Fruit fly (Drosophila melanogaster): Measurements from ENCODE around the gene dlg1.
A peak's percentile ranks its signal among the peaks of the same experiment; 100 is the strongest.

The dlg1 gene

DNA sequence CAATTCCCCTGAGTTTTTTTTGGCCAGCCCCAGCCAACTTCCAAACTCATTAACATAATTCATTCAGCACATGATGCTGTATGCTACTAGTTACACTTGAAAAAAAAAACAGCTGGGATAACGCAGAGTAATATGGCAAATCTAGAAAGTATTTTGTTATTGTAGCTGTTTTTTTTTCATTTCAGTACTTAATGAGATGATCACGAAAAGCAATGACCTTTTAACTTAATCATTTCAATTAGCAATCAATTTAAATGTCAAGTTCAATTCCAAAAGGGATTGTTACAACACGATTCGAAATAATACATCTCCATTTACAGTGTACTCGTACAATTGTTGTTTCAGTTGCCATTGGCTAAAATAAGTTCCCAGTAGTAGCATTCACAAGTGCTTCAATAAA, 80.9 kb downstream of the dlg1 start:
- TF ChIP-seq CG8478 (optimal IDR thresholded peaks at IDR 0.05) (no peak), CTCF (optimal IDR thresholded peaks at IDR 0.05) (no peak)

DNA sequence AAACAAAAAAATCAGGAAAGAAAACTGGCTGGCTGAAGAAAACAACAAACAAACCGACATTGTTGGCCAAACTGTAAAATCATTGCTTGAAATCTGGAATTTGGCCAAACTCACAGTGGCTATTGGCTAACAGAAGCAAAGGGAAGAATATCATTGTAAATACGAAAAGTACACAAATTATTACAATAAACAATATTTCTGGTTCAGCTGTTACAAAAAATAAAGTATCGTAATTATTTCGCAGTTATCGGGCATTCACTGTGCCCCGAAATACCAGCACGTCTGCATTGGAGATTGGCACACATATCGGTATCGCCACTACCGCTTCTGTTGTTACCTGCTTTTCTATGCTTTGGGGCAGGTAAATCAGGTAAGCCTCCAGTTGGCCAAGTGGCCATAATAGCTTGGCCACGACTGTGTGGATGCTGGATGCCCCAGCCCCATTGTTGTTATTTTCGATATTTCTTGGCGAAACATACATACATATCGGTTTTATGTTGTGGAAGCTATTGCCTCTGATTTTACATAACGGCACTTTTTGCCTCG, 81.6 kb downstream of the dlg1 start:
- no peak for TF ChIP-seq CTCF (optimal IDR thresholded peaks at IDR 0.05)
- TF ChIP-seq CG8478 (optimal IDR thresholded peaks at IDR 0.05), result no peak

DNA sequence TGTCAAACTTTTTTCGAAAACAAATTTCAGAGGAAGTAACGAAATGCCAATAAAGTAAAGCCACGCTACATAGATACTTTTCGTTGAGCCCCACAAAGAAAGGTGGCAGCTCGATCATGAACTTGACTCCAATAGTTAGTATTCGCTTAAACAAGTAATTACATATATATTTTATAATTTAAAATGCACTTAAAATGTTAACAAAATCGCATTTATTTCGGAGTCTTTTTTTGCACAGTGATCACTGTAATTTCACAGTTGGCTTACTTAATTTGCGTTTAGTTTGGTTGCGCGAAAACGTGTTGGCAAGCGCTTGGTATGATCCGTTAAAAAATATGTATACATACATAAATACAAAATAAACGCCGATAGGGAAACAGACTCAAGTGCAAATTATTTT, 82.2 kb downstream of the dlg1 start:
- no peak for TF ChIP-seq CTCF (optimal IDR thresholded peaks at IDR 0.05)
- TF ChIP-seq CG8478 (optimal IDR thresholded peaks at IDR 0.05), result no peak

DNA sequence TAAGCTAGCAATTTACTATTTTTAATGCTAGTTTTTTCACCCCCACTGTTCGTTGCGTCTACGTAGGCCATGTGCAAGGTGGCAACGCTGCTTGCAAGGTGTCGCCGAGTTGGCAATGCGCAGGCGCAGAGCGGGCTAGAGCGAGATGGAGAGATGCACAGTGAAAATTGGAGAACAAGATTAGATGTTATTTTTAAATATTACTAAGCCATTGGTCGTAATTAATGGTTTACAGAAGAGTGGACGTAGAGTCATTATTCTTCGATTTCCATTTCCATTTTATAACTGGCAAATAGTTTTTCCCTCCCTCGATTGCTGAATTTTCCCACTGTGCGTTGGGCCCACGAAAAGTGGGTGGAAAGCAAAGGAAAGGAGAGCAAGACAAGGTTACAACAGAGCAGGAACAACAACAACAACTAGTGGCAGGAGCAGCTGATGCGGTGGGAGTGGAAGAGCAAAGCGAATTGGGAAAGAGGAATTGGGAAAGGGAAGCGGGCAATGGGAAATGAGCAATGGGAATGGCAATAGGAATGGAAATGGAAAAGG, 83.5 kb downstream of the dlg1 start:
- no peak for TF ChIP-seq CG8478 (optimal IDR thresholded peaks at IDR 0.05)
- no peak for TF ChIP-seq CTCF (optimal IDR thresholded peaks at IDR 0.05)

DNA sequence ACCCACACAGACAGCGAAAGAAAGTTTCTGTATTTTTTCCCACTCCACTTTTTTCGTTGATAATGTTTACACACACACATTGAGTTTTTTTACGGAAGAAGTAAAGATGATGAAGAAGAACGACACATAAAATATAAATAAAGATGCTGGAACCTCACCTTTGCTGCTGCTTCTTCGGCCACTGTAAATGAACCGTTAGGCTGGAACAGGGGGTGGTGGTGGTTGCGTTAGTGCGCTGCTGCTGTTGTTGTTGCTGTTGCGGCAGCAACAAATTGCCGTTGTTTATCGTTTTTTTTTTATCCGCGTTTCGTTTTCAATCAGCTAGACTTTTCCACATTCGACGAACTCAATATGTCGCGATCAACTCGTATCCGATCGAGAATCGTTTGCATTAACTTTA, 84.2 kb downstream of the dlg1 start:
- TF ChIP-seq CTCF (optimal IDR thresholded peaks at IDR 0.05), result no peak
- no peak for TF ChIP-seq CG8478 (optimal IDR thresholded peaks at IDR 0.05)

DNA sequence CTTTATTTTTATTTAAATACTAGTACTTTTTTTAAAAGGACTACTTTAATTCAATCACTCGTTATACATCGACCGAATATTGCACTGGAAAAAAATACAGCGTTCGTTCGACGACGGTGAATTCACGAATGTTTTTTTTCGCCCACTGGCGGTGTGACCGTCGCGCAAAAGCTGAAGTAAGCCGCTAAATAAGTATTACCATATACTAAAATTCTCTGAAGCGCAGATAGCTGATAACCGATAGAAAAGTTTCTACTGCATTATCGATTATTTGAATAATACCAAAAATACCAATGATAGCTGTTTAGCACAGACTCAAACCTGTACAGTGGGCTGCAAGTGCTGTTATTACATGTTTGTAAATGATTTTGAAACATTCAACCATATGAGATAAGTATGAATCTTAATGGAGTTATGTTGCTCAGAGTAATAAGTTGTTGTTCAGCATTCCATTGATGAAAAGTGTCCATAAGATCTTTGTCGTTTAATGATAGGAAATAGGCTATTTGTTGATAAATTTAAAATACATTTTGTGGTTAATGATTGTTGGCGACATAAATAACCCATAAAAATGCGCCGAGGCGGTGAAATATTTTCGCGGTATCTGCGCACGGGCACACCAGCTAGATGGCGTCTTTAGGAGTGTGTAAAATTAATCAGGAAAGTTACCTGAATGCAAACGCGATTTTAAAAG, 84.9 kb downstream of the dlg1 start, which contains the start of the genes Evi5 and HP5:
TSS of gene Evi5 (minus strand) at position 198 of the 694 bp plus-strand sequence.
TSS of gene HP5 (plus strand) at position 598 of the 694 bp plus-strand sequence.
- TF ChIP-seq CG8478 (optimal IDR thresholded peaks at IDR 0.05), result no peak
- peak in 1 of 2 experiments; percentile 52 for TF ChIP-seq CTCF (optimal IDR thresholded peaks at IDR 0.05)

DNA sequence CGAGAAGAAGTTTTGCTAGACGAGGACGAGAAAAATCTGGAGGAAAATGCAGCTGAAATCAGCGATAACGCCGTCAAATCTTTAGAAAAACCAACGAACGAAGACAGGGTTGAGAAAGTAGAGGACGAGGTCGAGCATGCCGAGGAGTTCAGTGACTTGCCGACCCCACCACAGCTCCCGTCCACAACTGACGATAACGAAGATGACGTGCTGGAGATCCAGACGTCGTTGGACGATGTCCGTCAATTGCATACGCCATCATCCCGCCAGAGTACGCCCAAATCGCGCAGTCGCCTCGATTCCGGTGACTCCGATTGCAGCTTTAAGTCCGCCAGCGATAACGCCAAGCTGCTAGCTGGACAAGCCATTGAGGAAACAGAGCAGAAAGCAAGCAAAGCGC, 87.7 kb downstream of the dlg1 start:
- TF ChIP-seq CG8478 (optimal IDR thresholded peaks at IDR 0.05), result no peak
- no peak for TF ChIP-seq CTCF (optimal IDR thresholded peaks at IDR 0.05)

Data from S2 (cell line).